Fruit fly (Drosophila melanogaster): ENCODE results near the gene wor.

DNA sequence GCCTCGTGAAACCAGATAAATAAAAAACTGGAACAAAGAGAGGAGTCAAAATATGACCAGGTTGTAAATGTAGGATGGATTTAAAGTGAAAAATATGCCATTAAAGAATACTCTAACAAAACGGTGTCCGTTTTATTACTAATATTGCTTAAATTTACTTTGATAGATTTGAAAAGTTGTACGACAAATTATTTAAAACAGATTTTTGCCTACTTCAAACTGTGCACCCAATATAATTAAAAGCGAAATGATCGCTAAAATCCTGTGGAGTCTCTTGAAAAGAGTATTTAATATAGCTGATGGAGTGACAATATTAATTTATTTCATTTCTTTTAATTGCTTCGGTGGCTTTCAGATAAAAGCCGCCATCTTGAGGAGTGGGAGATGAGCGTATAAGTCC is 16.3 kb downstream of the wor start:
- TF ChIP-seq EcR (GFP tag; optimal IDR thresholded peaks at IDR 0.05) (no peak), psq (optimal IDR thresholded peaks at IDR 0.05) (no peak), Dll (optimal IDR thresholded peaks at IDR 0.05) (no peak), CG8478 (optimal IDR thresholded peaks at IDR 0.05) (no peak), pan (optimal IDR thresholded peaks at IDR 0.05) (no peak), usp (GFP tag; optimal IDR thresholded peaks at IDR 0.05) (no peak)
